Worm (Caenorhabditis elegans): ENCODE results near the gene W06F12.2.

DNA sequence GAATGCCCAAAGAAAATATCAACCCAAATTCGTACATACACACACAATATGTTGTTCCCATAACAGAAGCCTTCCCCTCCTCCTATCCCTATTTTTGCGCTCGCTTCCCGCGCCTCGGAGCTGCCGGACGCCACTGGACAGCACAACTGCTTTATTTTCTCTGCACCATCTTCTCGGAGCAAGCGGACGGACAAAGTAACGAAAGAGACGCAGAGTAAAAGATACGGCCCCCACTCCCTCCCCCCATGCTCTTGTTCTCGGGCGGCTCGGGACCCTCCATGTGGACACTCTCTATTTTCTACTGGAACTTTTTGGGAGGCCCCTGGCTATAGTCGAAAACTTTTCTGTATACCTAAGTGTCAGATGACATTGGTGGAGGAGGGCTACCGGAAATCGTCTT, 33.7 kb downstream of the W06F12.2 start:
- TF ChIP-seq ama-1 (optimal IDR thresholded peaks at IDR 0.05) = no peak
- no peak for TF ChIP-seq hmg-4 (GFP tag; optimal IDR thresholded peaks at IDR 0.05)
- TF ChIP-seq aly-1 (tag; optimal IDR thresholded peaks at IDR 0.05) = no peak
- no peak for TF ChIP-seq ceh-36 (tag; optimal IDR thresholded peaks at IDR 0.05)
- no peak for TF ChIP-seq ets-7 (tag; optimal IDR thresholded peaks at IDR 0.05)
- no peak for TF ChIP-seq F13C5.2 (tag; optimal IDR thresholded peaks at IDR 0.05)
- TF ChIP-seq pes-1 (GFP tag; IDR thresholded peaks at IDR 0.05) = no peak
- TF ChIP-seq tbx-37 (GFP tag; conservative IDR thresholded peaks at IDR 0.05) = no peak
- no peak for TF ChIP-seq flt-1 (GFP tag; IDR thresholded peaks at IDR 0.05)
- TF ChIP-seq hnd-1 (tag; optimal IDR thresholded peaks at IDR 0.05) = no peak

All from whole organism, early embryonic.